Worm (Caenorhabditis elegans) whole organism, L1 larva: ENCODE measurements around the gene F42A6.1.
A peak's percentile ranks its signal among the peaks of the same experiment; 100 is the strongest.

Source experiments
- C04F5.9 ChIP-seq: sonication (generic microtip); optimal IDR thresholded peaks from 2 replicates; lab custom pipeline; 2016; ENCODE audit warnings: missing genetic modification characterization, missing compliant biosample characterization
- C34B4.2 ChIP-seq: sonication (generic microtip); optimal IDR thresholded peaks from 2 replicates; lab custom pipeline; 2017; ENCODE audit warnings: mild to moderate bottlenecking, missing genetic modification characterization, missing compliant biosample characterization
- F16B12.6 ChIP-seq: fragments of 150-350 bp; optimal IDR thresholded peaks from 2 replicates; lab custom pipeline; 2014; ENCODE audit warnings: missing biosample characterization, missing genetic modification characterization
- aha-1 ChIP-seq: fragments of 150-350 bp; optimal IDR thresholded peaks from 2 replicates; lab custom pipeline; 2014; ENCODE audit warnings: missing biosample characterization, missing genetic modification characterization
- fkh-8 ChIP-seq: sonication (generic microtip); optimal IDR thresholded peaks from 2 replicates; lab custom pipeline; 2016; ENCODE audit warnings: mild to moderate bottlenecking, missing genetic modification characterization, missing compliant biosample characterization
- lin-35 ChIP-seq, 2 experiments: fragments of 150-350 bp; optimal IDR thresholded peaks; 2 replicates each; lab custom pipeline; 2014; ENCODE audit warnings: missing biosample characterization in 2 of 2, missing genetic modification characterization in 2 of 2, missing genetic modification reagents in 2 of 2
- mep-1 ChIP-seq: fragments of 150-350 bp; optimal IDR thresholded peaks from 2 replicates; lab custom pipeline; 2014; ENCODE audit warnings: missing biosample characterization, missing genetic modification characterization
- nhr-11 ChIP-seq: fragments of 150-350 bp; optimal IDR thresholded peaks from 2 replicates; lab custom pipeline; 2014; ENCODE audit warnings: missing biosample characterization, missing genetic modification characterization
- skn-1 ChIP-seq: fragments of 150-350 bp; optimal IDR thresholded peaks from 2 replicates; lab custom pipeline; 2014; ENCODE audit warnings: missing biosample characterization, missing genetic modification characterization
- snpc-4 ChIP-seq: fragments of 150-350 bp; optimal IDR thresholded peaks from 2 replicates; lab custom pipeline; 2014; ENCODE audit warnings: missing biosample characterization, missing genetic modification characterization
- swsn-7 ChIP-seq: sonication (generic microtip); optimal IDR thresholded peaks from 2 replicates; lab custom pipeline; 2016; ENCODE audit warnings: missing genetic modification characterization, missing compliant biosample characterization
- unc-62 ChIP-seq: fragments of 150-350 bp; optimal IDR thresholded peaks from 2 replicates; lab custom pipeline; 2014; ENCODE audit warnings: missing biosample characterization, missing genetic modification reagents, missing genetic modification characterization

ce11 chrIV:3399015-3399722, 44.3 kb downstream of the F42A6.1 start, which contains the start of the genes dyf-3 and pdhb-1:
- peak; percentile 26 to 59 for TF ChIP-seq lin-35 (GFP tag; optimal IDR thresholded peaks at IDR 0.05; lab: Kevin White, UChicago)
- no peak for TF ChIP-seq skn-1 (tag; lab: Kevin White, UChicago)
- TF ChIP-seq F16B12.6 (tag; lab: Kevin White, UChicago) = peak; percentile 92
- TF ChIP-seq swsn-7 (tag; lab: Kevin White, UChicago) = no peak
- TF ChIP-seq fkh-8 (tag; lab: Kevin White, UChicago) = peak; percentile 54
- no peak for TF ChIP-seq C04F5.9 (tag; lab: Kevin White, UChicago)
- TF ChIP-seq unc-62 = no peak
- TF ChIP-seq mep-1 (tag; lab: Kevin White, UChicago) = peak; percentile 40
- no peak for TF ChIP-seq C34B4.2 (tag; lab: Kevin White, UChicago)
- no peak for TF ChIP-seq nhr-11 (tag; lab: Kevin White, UChicago)
- no peak for TF ChIP-seq snpc-4 (tag; lab: Kevin White, UChicago)
- TF ChIP-seq aha-1 (tag; lab: Kevin White, UChicago) = no peak
